Fruit fly (Drosophila melanogaster): ENCODE measurements around the gene Or35a.

DNA sequence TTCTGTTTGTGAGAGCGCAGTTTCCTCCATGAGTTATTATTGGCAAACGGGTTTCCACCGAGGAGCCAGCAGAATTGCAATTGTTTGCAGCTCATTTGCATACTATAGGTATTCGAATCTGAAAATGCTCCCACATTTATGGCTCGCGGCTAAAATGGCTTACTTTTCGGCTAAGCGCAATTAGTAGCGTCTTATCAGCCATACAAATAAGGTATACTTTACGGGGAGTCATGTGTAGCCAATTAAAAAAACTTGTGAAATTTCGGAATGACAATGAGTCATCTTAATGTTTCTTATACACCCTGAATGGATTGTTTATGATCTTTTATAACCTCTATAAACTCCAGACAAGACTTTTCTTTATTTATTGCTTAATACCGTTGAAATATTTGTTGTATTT lies 14.2 kb downstream of the Or35a start:
- TF ChIP-seq psq (optimal IDR thresholded peaks at IDR 0.05) (no peak), Sin3A (optimal IDR thresholded peaks at IDR 0.05) (no peak), insv (optimal IDR thresholded peaks at IDR 0.05) (no peak)

Data from Kc167 (cell line).